Fruit fly (Drosophila melanogaster) whole organism, embryonic: Measurements from ENCODE around the gene Nep7.

Experiments
- CG10274 ChIP-seq: fragments of 200-800 bp; sonication (Bioruptor generic); optimal IDR thresholded peaks from 3 replicates; lab custom pipeline; 2017; ENCODE audit warnings: missing biosample characterization, mild to moderate bottlenecking, missing genetic modification characterization
- CG11247 ChIP-seq: fragments of 200-800 bp; sonication (Bioruptor generic); IDR thresholded peaks from 2 replicates; pipeline ENCODE4 v1.3.6; 2022; ENCODE audit warnings: missing biosample characterization, missing genetic modification characterization
- CG12769 ChIP-seq: fragments of 200-800 bp; sonication (Bioruptor generic); optimal IDR thresholded peaks from 2 replicates; lab custom pipeline; 2019; ENCODE audit warnings: missing biosample characterization, mild to moderate bottlenecking, missing genetic modification characterization, moderate library complexity
- CG14441 ChIP-seq: fragments of 200-800 bp; sonication (Bioruptor generic); IDR thresholded peaks from 2 replicates; pipeline ENCODE4 v1.3.6; 2022; ENCODE audit warnings: missing biosample characterization, missing genetic modification characterization
- CG14860 ChIP-seq: fragments of 200-800 bp; sonication (Bioruptor generic); IDR thresholded peaks from 3 replicates; pipeline ENCODE4 v1.3.6; 2022; ENCODE audit warnings: missing biosample characterization, missing genetic modification characterization; ENCODE audit not compliant: partially characterized antibody
- CG15696 ChIP-seq: fragments of 200-800 bp; sonication (Bioruptor generic); optimal IDR thresholded peaks from 2 replicates; lab custom pipeline; 2019; ENCODE audit warnings: missing biosample characterization, mild to moderate bottlenecking, missing genetic modification characterization, moderate library complexity
- CG17361 ChIP-seq: fragments of 200-800 bp; sonication (Bioruptor generic); IDR thresholded peaks from 3 replicates; pipeline ENCODE4 v1.3.6; 2022; ENCODE audit warnings: missing biosample characterization, missing genetic modification characterization
- CG17385 ChIP-seq: fragments of 200-800 bp; sonication (Bioruptor generic); optimal IDR thresholded peaks from 3 replicates; lab custom pipeline; 2018; ENCODE audit warnings: missing biosample characterization, mild to moderate bottlenecking, missing genetic modification characterization
- CG31388 ChIP-seq: fragments of 200-800 bp; sonication (Bioruptor generic); optimal IDR thresholded peaks from 2 replicates; lab custom pipeline; 2016; ENCODE audit warnings: missing biosample characterization, missing genetic modification characterization
- CG6272 ChIP-seq: fragments of 200-800 bp; sonication (Bioruptor generic); IDR thresholded peaks from 2 replicates; pipeline ENCODE4 v1.3.6; 2022; ENCODE audit warnings: missing biosample characterization, missing genetic modification characterization
- CG6791 ChIP-seq: fragments of 200-800 bp; sonication (Bioruptor generic); IDR thresholded peaks from 3 replicates; pipeline ENCODE4 v1.3.6; 2022; ENCODE audit warnings: missing biosample characterization, missing genetic modification characterization; ENCODE audit not compliant: partially characterized antibody
- CG9437 ChIP-seq: fragments of 200-800 bp; sonication (Bioruptor generic); optimal IDR thresholded peaks from 2 replicates; lab custom pipeline; 2018; ENCODE audit warnings: missing biosample characterization, mild to moderate bottlenecking, missing genetic modification characterization
- CoRest ChIP-seq: fragments of 200-800 bp; sonication (Bioruptor generic); optimal IDR thresholded peaks from 3 replicates; lab custom pipeline; 2018; ENCODE audit warnings: missing biosample characterization, mild to moderate bottlenecking, missing genetic modification characterization, moderate library complexity
- Dref ChIP-seq: fragments of 200-800 bp; sonication (Bioruptor generic); IDR thresholded peaks from 2 replicates; pipeline ENCODE4 v1.3.6; 2022; ENCODE audit warnings: missing biosample characterization, missing genetic modification characterization
- Drgx ChIP-seq: fragments of 200-800 bp; sonication (Bioruptor generic); IDR thresholded peaks from 2 replicates; pipeline ENCODE4 v1.3.6; 2022; ENCODE audit warnings: missing biosample characterization, missing genetic modification characterization
- Ets65A ChIP-seq: fragments of 200-800 bp; sonication (Bioruptor generic); peaks from one replicate; lab custom pipeline; 2016; ENCODE audit warnings: missing biosample characterization, missing genetic modification characterization
- Hr39 ChIP-seq: fragments of >200 bp; optimal IDR thresholded peaks from 2 replicates; lab custom pipeline; 2017
- MESR4 ChIP-seq: fragments of 200-800 bp; sonication (Bioruptor generic); optimal IDR thresholded peaks from 2 replicates; lab custom pipeline; 2018; ENCODE audit warnings: missing biosample characterization, mild to moderate bottlenecking, missing genetic modification characterization, moderate library complexity
- MTF-1 ChIP-seq: fragments of 200-800 bp; sonication (Bioruptor generic); optimal IDR thresholded peaks from 2 replicates; lab custom pipeline; 2018; ENCODE audit warnings: missing biosample characterization, mild to moderate bottlenecking, missing genetic modification characterization, borderline replicate concordance
- Mad ChIP-seq: fragments of 200-800 bp; sonication (Bioruptor generic); optimal IDR thresholded peaks from 2 replicates; lab custom pipeline; 2016; ENCODE audit warnings: missing biosample characterization, missing genetic modification characterization
- Med ChIP-seq: fragments of 200-800 bp; sonication (Bioruptor generic); peaks from one replicate; lab custom pipeline; 2016; ENCODE audit warnings: missing biosample characterization, missing genetic modification characterization, mild to moderate bottlenecking, inconsistent platforms, moderate library complexity
- Nf-YB ChIP-seq: fragments of 200-800 bp; sonication (Bioruptor generic); optimal IDR thresholded peaks from 3 replicates; lab custom pipeline; 2019; ENCODE audit warnings: missing biosample characterization, mild to moderate bottlenecking, missing genetic modification characterization, moderate library complexity
- Rfx ChIP-seq: fragments of 200-800 bp; sonication (Bioruptor generic); IDR thresholded peaks from 2 replicates; pipeline ENCODE4 v1.3.6; 2022; ENCODE audit warnings: missing biosample characterization, missing genetic modification characterization
- ara ChIP-seq: fragments of 200-800 bp; sonication (Bioruptor generic); IDR thresholded peaks from 2 replicates; pipeline ENCODE4 v1.3.6; 2022; ENCODE audit warnings: missing biosample characterization, missing genetic modification characterization
- ci ChIP-seq: fragments of 200-800 bp; sonication (Bioruptor generic); IDR thresholded peaks from 3 replicates; pipeline ENCODE4 v1.3.6; 2022; ENCODE audit warnings: missing biosample characterization, missing genetic modification characterization
- crol ChIP-seq: fragments of 200-800 bp; sonication (Bioruptor generic); IDR thresholded peaks from 2 replicates; pipeline ENCODE4 v1.3.6; 2022; ENCODE audit warnings: missing biosample characterization, missing genetic modification characterization
- dysf ChIP-seq: fragments of 200-800 bp; sonication (Bioruptor generic); IDR thresholded peaks from 3 replicates; pipeline ENCODE4 v1.3.6; 2022; ENCODE audit warnings: missing biosample characterization, missing genetic modification characterization
- exex ChIP-seq: fragments of 200-800 bp; sonication (Bioruptor generic); optimal IDR thresholded peaks from 4 replicates; lab custom pipeline; 2018; ENCODE audit warnings: missing biosample characterization, mild to moderate bottlenecking, missing genetic modification characterization, moderate library complexity
- grau ChIP-seq: fragments of 200-800 bp; optimal IDR thresholded peaks from 3 replicates; lab custom pipeline; 2019; ENCODE audit warnings: missing biosample characterization, mild to moderate bottlenecking, missing genetic modification characterization, moderate library complexity
- gsb ChIP-seq: fragments of 200-800 bp; sonication (Bioruptor generic); IDR thresholded peaks from 2 replicates; pipeline ENCODE4 v1.3.6; 2022; ENCODE audit warnings: missing biosample characterization, missing genetic modification characterization
- hb ChIP-seq: fragments of 200-800 bp; sonication (Bioruptor generic); IDR thresholded peaks from 3 replicates; pipeline ENCODE4 v1.3.6; 2022; ENCODE audit warnings: missing biosample characterization, missing genetic modification characterization; ENCODE audit not compliant: partially characterized antibody
- kah ChIP-seq: fragments of 200-800 bp; sonication (Bioruptor generic); optimal IDR thresholded peaks from 2 replicates; lab custom pipeline; 2018; ENCODE audit warnings: missing biosample characterization, mild to moderate bottlenecking, missing genetic modification characterization
- mirr ChIP-seq: fragments of 200-800 bp; sonication (Bioruptor generic); optimal IDR thresholded peaks from 3 replicates; lab custom pipeline; 2018; ENCODE audit warnings: missing biosample characterization, mild to moderate bottlenecking, missing genetic modification characterization
- nmo ChIP-seq: fragments of 200-800 bp; sonication (Bioruptor generic); optimal IDR thresholded peaks from 2 replicates; lab custom pipeline; 2018; ENCODE audit warnings: missing biosample characterization, mild to moderate bottlenecking, missing genetic modification characterization, moderate library complexity
- nom ChIP-seq: fragments of 200-800 bp; sonication (Bioruptor generic); optimal IDR thresholded peaks from 2 replicates; lab custom pipeline; 2017; ENCODE audit warnings: missing biosample characterization, missing genetic modification characterization, mild to moderate bottlenecking, moderate library complexity, missing genetic modification reagents
- pzg ChIP-seq: fragments of 200-800 bp; sonication (Bioruptor generic); optimal IDR thresholded peaks from 3 replicates; lab custom pipeline; 2018; ENCODE audit warnings: missing biosample characterization, mild to moderate bottlenecking, missing genetic modification characterization, moderate library complexity
- rib ChIP-seq: fragments of 200-800 bp; sonication (Bioruptor generic); IDR thresholded peaks from 2 replicates; pipeline ENCODE4 v1.3.6; 2022; ENCODE audit warnings: missing biosample characterization, missing genetic modification characterization
- ro ChIP-seq: fragments of 200-800 bp; sonication (Bioruptor generic); IDR thresholded peaks from 2 replicates; pipeline ENCODE4 v1.3.6; 2022; ENCODE audit warnings: missing biosample characterization, missing genetic modification characterization
- sens ChIP-seq: fragments of 200-800 bp; sonication (Bioruptor generic); peaks from one replicate; lab custom pipeline; 2016; ENCODE audit warnings: missing biosample characterization, missing genetic modification characterization
- slbo ChIP-seq: fragments of 200-800 bp; sonication (Bioruptor generic); IDR thresholded peaks from 2 replicates; pipeline ENCODE4 v1.3.6; 2022; ENCODE audit warnings: missing biosample characterization, missing genetic modification characterization
- sug ChIP-seq: fragments of 200-800 bp; optimal IDR thresholded peaks from 2 replicates; lab custom pipeline; 2019; ENCODE audit warnings: missing biosample characterization, mild to moderate bottlenecking, missing genetic modification characterization, moderate library complexity
- unc-4 ChIP-seq: fragments of 200-800 bp; sonication (Bioruptor generic); IDR thresholded peaks from 2 replicates; pipeline ENCODE4 v1.3.6; 2022; ENCODE audit warnings: missing biosample characterization, missing genetic modification characterization; ENCODE audit not compliant: partially characterized antibody
- wdn ChIP-seq: fragments of 200-800 bp; sonication (Bioruptor generic); IDR thresholded peaks from 2 replicates; pipeline ENCODE4 v1.3.6; 2022; ENCODE audit warnings: missing biosample characterization, missing genetic modification characterization
- yki ChIP-seq: fragments of >200 bp; optimal IDR thresholded peaks from 3 replicates; lab custom pipeline; 2018
- zfh1 ChIP-seq: fragments of 200-800 bp; sonication (Bioruptor generic); IDR thresholded peaks from 3 replicates; pipeline ENCODE4 v1.3.6; 2022; ENCODE audit warnings: missing biosample characterization, missing genetic modification characterization

Gene Nep7

DNA sequence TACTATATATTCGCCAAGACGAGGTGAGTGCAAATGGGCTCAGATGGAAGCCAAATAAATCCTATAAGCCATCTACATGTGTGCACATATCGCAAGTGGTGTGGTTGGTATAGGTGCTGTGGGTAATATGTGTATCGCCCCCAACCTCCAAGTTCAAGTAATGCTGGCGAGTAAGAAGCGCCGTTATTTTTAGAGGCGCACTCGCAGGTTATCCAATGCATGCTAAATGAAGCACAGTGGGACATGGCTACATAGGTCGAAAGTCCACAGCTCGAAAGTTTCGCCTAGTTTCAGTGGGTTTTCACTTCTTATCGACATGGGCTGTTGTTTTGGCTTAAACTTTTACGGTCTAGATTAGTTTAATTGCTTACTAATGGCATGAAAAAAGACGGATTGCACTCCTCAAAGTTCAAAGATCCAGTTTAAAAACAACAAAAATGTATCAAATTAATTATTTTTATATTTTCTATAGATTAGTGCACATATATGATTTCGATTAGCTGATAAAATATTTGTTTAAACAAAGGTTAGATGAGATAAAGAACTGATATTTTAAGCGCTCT lies 28.7 kb upstream of the Nep7 start:
- no peak for TF ChIP-seq CG17385 (GFP tag; lab: Kevin White, UChicago)
- peak; percentile 72 for TF ChIP-seq Med (GFP tag; lab: Kevin White, UChicago)
- TF ChIP-seq hb (GFP tag; lab: Robert Waterston, UW) = no peak
- peak; percentile 64 for TF ChIP-seq Ets65A (GFP tag; lab: Kevin White, UChicago)
- no peak for TF ChIP-seq MESR4 (GFP tag; lab: Kevin White, UChicago)
- TF ChIP-seq CG12769 (tag; lab: Kevin White, UChicago) = no peak
- TF ChIP-seq nmo = peak; percentile 6
- 0 out of 3 replicates have a peak, but pooled peaks have one; percentile 34 for TF ChIP-seq CG17361 (GFP tag; lab: Robert Waterston, UW)
- TF ChIP-seq dysf = 0 out of 3 replicates have a peak, but pooled peaks have one; percentile 14
- TF ChIP-seq MTF-1 = no peak
- TF ChIP-seq pzg (GFP tag; lab: Kevin White, UChicago) = no peak
- TF ChIP-seq yki = no peak
- TF ChIP-seq CG9437 (GFP tag; lab: Kevin White, UChicago) = peak; percentile 17
- TF ChIP-seq grau (tag; lab: Kevin White, UChicago) = peak; percentile 41
- no peak for TF ChIP-seq Mad
- TF ChIP-seq sens (GFP tag; lab: Kevin White, UChicago) = peak; percentile 71
- TF ChIP-seq mirr (GFP tag; lab: Kevin White, UChicago) = no peak
- no peak for TF ChIP-seq CG11247 (GFP tag; lab: Robert Waterston, UW)
- no peak for TF ChIP-seq Hr39 (lab: Kevin White, UChicago)
- TF ChIP-seq CG15696 = no peak
- TF ChIP-seq unc-4 = no peak
- TF ChIP-seq CG6272 (GFP tag; lab: Robert Waterston, UW) = no peak
- peak; percentile 24 for TF ChIP-seq exex
- TF ChIP-seq Drgx = 0 out of 2 replicates have a peak, but pooled peaks have one; percentile 6
- peak; percentile 22 for TF ChIP-seq CoRest (tag; lab: Kevin White, UChicago)
- TF ChIP-seq ro = no peak
- TF ChIP-seq CG6791 = no peak

DNA sequence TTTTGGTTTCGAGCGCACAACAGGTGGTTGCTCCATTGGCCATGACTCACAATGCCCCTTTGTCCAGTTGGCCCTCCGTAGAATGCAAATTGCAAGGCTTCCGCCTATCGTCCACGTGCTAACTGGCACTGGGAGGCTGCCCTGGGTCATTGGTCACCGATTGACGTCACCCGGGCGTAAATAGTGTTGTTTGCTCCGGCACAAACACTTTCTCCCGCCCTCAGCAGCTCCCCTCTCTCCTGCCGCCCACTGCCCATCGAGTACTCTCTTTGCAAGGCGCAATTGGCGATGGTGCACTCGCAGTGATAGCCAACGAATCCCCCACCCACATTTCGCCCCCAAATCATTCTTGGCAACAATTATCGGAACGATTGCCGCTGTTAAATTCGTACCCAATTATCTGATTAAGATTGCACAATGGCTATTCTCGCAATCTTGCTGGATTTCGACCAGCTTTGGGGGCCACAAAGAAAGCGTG lies 27.9 kb upstream of the Nep7 start:
- TF ChIP-seq Med (GFP tag; lab: Kevin White, UChicago) (peak; percentile 45), CG10274 (no peak), zfh1 (GFP tag; lab: Robert Waterston, UW) (0 out of 3 replicates have a peak, but pooled peaks have one; percentile 44), CG11247 (GFP tag; lab: Robert Waterston, UW) (no peak), exex (peak; percentile 62), sug (peak; percentile 27), nom (GFP tag; lab: Kevin White, UChicago) (peak; percentile 2), Nf-YB (GFP tag; lab: Kevin White, UChicago) (no peak), ci (GFP tag; lab: Robert Waterston, UW) (no peak), crol (GFP tag; lab: Robert Waterston, UW) (peak; percentile 53; the same call in 1 of the 2 replicates), ara (GFP tag; lab: Robert Waterston, UW) (no peak), slbo (0 out of 2 replicates have a peak, but pooled peaks have one; percentile 7), rib (GFP tag; lab: Robert Waterston, UW) (no peak), CG14441 (GFP tag; lab: Robert Waterston, UW) (no peak), CG14860 (GFP tag; lab: Robert Waterston, UW) (0 out of 3 replicates have a peak, but pooled peaks have one; percentile 13), gsb (GFP tag; lab: Robert Waterston, UW) (0 out of 2 replicates have a peak, but pooled peaks have one; percentile 38), kah (peak; percentile 79), CG12769 (tag; lab: Kevin White, UChicago) (no peak), Dref (0 out of 2 replicates have a peak, but pooled peaks have one; percentile 24), wdn (GFP tag; lab: Robert Waterston, UW) (0 out of 2 replicates have a peak, but pooled peaks have one; percentile 17), Ets65A (GFP tag; lab: Kevin White, UChicago) (peak; percentile 70), CG31388 (GFP tag; lab: Kevin White, UChicago) (no peak), Rfx (GFP tag; lab: Robert Waterston, UW) (0 out of 2 replicates have a peak, but pooled peaks have one; percentile 14)
- TF ChIP-seq, all 482 proteins: peak for 14
